Worm (Caenorhabditis elegans) whole organism, midembryonic: Measurements from ENCODE around the gene srh-241.

ENCODE experiments used
- T22C8.4 ChIP-seq: fragments of 200-800 bp; sonication (Bioruptor generic); IDR thresholded peaks from 2 replicates; pipeline ENCODE4 v1.3.6; 2022; ENCODE audit warnings: missing genetic modification characterization, missing compliant biosample characterization
- cog-1 ChIP-seq: sonication (generic microtip); optimal IDR thresholded peaks from 2 replicates; lab custom pipeline; 2016; ENCODE audit warnings: missing genetic modification characterization, missing compliant biosample characterization
- flt-1 ChIP-seq: fragments of 200-800 bp; sonication (Bioruptor generic); IDR thresholded peaks from 2 replicates; pipeline ENCODE4 v1.3.6; 2022; ENCODE audit warnings: missing genetic modification characterization, missing compliant biosample characterization
- klf-2 ChIP-seq: fragments of 200-800 bp; sonication (Bioruptor generic); conservative IDR thresholded peaks from 2 replicates; pipeline ENCODE4 v1.3.6; 2022; ENCODE audit warnings: missing genetic modification reagents, missing genetic modification characterization, missing compliant biosample characterization
- med-1 ChIP-seq: sonication (generic microtip); optimal IDR thresholded peaks from 2 replicates; lab custom pipeline; 2017; ENCODE audit warnings: missing genetic modification characterization, mild to moderate bottlenecking, missing compliant biosample characterization, antibody characterized with exemption, missing genetic modification reagents; ENCODE audit not compliant: insufficient read depth
- ref-1 ChIP-seq: fragments of 200-800 bp; sonication (Bioruptor generic); conservative IDR thresholded peaks from 2 replicates; pipeline ENCODE4 v1.3.6; 2022; ENCODE audit warnings: missing genetic modification reagents, missing genetic modification characterization, missing compliant biosample characterization
- tab-1 ChIP-seq: fragments of 200-800 bp; sonication (Bioruptor generic); IDR thresholded peaks from 2 replicates; pipeline ENCODE4 v1.3.6; 2022; ENCODE audit warnings: missing genetic modification characterization, missing compliant biosample characterization
- ztf-23 ChIP-seq: fragments of 200-800 bp; sonication (Bioruptor generic); IDR thresholded peaks from 2 replicates; pipeline ENCODE4 v1.3.6; 2022; ENCODE audit warnings: missing genetic modification reagents, missing genetic modification characterization, missing compliant biosample characterization
- ztf-29 ChIP-seq: fragments of 200-800 bp; sonication (Bioruptor generic); IDR thresholded peaks from 2 replicates; pipeline ENCODE4 v1.3.6; 2022; ENCODE audit warnings: missing genetic modification reagents, missing genetic modification characterization, missing compliant biosample characterization

Gene srh-241

DNA sequence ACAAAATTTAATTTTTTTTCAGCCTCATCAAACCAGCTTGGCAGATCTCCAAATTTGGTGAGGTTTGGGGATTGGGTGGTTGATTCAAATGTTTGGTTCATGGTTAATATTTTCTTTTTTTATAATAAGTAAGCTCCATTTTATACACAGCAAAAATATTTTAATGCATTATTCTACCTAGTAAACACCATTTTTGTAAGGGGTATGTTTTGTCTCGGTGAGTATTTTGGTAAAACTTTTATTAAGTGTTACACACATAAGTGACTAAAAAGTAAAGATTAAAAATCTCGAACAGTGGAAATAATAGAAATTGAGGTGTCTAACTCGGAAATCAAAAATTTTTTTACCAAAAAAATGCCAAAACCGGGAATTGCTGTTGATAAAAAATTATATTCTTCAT lies 19.3 kb upstream of the srh-241 start, which contains the start of gene srw-4:
TSS of gene srw-4 (minus strand) at position 101 of the 400 bp plus-strand sequence.
- TF ChIP-seq ref-1 (GFP tag; lab: Robert Waterston, UW): no peak
- no peak for TF ChIP-seq cog-1 (tag; lab: Kevin White, UChicago)
- no peak for TF ChIP-seq ztf-23
- TF ChIP-seq med-1 (GFP tag; lab: Kevin White, UChicago): no peak
- TF ChIP-seq T22C8.4: no peak
- no peak for TF ChIP-seq ztf-29
- no peak for TF ChIP-seq flt-1
- no peak for TF ChIP-seq klf-2 (GFP tag; lab: Robert Waterston, UW)
- no peak for TF ChIP-seq tab-1

ce11 chrV:2888265-2888664 lies 18.9 kb upstream of the srh-241 start:
- no peak for TF ChIP-seq ref-1 (GFP tag; lab: Robert Waterston, UW)
- no peak for TF ChIP-seq ztf-23
- no peak for TF ChIP-seq tab-1
- TF ChIP-seq klf-2 (GFP tag; lab: Robert Waterston, UW): no peak
- TF ChIP-seq T22C8.4: no peak
- no peak for TF ChIP-seq med-1 (GFP tag; lab: Kevin White, UChicago)
- TF ChIP-seq ztf-29: no peak
- no peak for TF ChIP-seq flt-1
- no peak for TF ChIP-seq cog-1 (tag; lab: Kevin White, UChicago)

ce11 chrV:2884411-2884810 lies 15.0 kb upstream of the srh-241 start, which contains the start of gene sre-24:
Gene sre-24, plus strand, starts transcription at chrV:2884711.
- TF ChIP-seq klf-2 (GFP tag; lab: Robert Waterston, UW) (no peak), ref-1 (GFP tag; lab: Robert Waterston, UW) (no peak), T22C8.4 (no peak), tab-1 (no peak), ztf-23 (no peak), cog-1 (tag; lab: Kevin White, UChicago) (no peak)

ce11 chrV:2883097-2883496 lies 13.7 kb upstream of the srh-241 start:
- no peak for TF ChIP-seq med-1 (GFP tag; lab: Kevin White, UChicago)
- TF ChIP-seq ztf-29: no peak
- TF ChIP-seq klf-2 (GFP tag; lab: Robert Waterston, UW): no peak
- no peak for TF ChIP-seq ref-1 (GFP tag; lab: Robert Waterston, UW)
- TF ChIP-seq tab-1: no peak
- no peak for TF ChIP-seq flt-1
- no peak for TF ChIP-seq cog-1 (tag; lab: Kevin White, UChicago)
- no peak for TF ChIP-seq ztf-23
- no peak for TF ChIP-seq T22C8.4

DNA sequence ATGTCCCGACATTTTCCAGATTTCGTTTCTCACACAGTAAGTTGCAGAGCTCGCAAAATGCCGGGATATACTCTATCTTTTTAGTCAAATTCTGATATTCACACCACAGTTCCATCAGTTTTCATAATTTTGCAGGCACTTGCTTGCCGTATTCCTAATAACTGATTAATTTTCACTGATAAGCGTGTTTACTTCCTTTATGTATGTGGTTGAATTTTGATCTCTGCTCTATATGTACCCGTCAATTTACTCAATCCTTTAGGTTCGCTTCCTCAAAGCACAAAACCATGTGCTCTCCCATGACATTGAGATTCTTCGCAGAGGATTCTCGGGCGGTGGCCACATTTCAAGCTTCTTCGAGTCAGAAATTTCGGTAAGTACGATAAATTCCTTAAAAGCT lies 12.2 kb upstream of the srh-241 start:
- TF ChIP-seq ztf-23: no peak
- TF ChIP-seq T22C8.4: no peak
- no peak for TF ChIP-seq klf-2 (GFP tag; lab: Robert Waterston, UW)
- no peak for TF ChIP-seq flt-1
- TF ChIP-seq med-1 (GFP tag; lab: Kevin White, UChicago): no peak
- TF ChIP-seq ref-1 (GFP tag; lab: Robert Waterston, UW): no peak
- TF ChIP-seq cog-1 (tag; lab: Kevin White, UChicago): no peak
- no peak for TF ChIP-seq tab-1
- no peak for TF ChIP-seq ztf-29

- no peak for TF ChIP-seq T22C8.4
- TF ChIP-seq flt-1: no peak
- TF ChIP-seq med-1 (GFP tag; lab: Kevin White, UChicago): no peak
- no peak for TF ChIP-seq ztf-29
- TF ChIP-seq ztf-23: no peak
- no peak for TF ChIP-seq tab-1
- TF ChIP-seq cog-1 (tag; lab: Kevin White, UChicago): no peak
- TF ChIP-seq ref-1 (GFP tag; lab: Robert Waterston, UW): no peak
- TF ChIP-seq klf-2 (GFP tag; lab: Robert Waterston, UW): no peak
Observed at ce11 chrV:2881016-2881415, 11.6 kb upstream of the srh-241 start, which contains the start of gene ifc-1. Gene ifc-1, plus strand, starts transcription at chrV:2881393.

DNA sequence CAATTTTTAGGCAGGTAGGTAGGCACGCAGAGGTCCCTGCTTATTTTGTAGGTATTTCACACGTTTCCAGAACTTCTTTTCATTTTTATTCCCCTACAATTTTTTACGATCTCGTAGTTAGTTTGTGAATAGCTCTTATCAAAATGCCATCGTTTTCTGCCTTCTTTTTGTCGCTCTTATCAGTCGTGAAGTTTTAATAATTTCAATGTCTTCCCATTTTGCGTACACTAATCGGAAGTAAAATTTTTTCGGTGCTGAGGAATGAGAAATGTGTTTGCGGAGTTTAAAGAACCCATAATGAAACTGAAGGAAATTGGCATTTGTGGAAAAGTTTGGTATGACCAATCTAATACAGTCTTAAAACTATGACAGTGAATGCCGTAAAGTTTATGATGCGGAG lies 11.0 kb upstream of the srh-241 start:
- no peak for TF ChIP-seq T22C8.4
- no peak for TF ChIP-seq ref-1 (GFP tag; lab: Robert Waterston, UW)
- no peak for TF ChIP-seq tab-1
- TF ChIP-seq cog-1 (tag; lab: Kevin White, UChicago): no peak
- no peak for TF ChIP-seq med-1 (GFP tag; lab: Kevin White, UChicago)
- TF ChIP-seq ztf-23: no peak
- no peak for TF ChIP-seq klf-2 (GFP tag; lab: Robert Waterston, UW)
- TF ChIP-seq ztf-29: no peak
- no peak for TF ChIP-seq flt-1

DNA sequence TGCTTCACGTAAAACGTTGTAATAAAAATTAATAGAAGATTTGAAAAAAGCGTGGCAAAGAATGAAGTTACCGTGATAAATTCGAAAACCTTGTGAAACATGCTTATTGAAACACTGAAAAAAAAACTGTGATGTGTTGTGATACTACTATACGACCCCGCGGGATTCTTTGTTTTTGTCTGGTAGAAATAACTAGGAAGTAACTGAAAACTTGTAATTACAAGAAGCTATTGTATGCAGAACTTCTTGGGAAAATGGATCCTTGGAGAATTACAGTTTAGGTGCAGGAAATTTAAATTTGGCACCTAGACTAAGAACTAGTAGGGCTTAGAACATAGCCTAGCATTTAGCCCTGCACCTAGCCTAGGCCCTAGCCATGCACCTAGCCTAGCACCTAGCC lies 10.4 kb upstream of the srh-241 start, which contains the start of gene str-39:
TSS of gene str-39 (minus strand) at position 101 of the 400 bp plus-strand sequence.
- TF ChIP-seq flt-1 (no peak), klf-2 (GFP tag; lab: Robert Waterston, UW) (no peak), T22C8.4 (no peak), ztf-23 (no peak)

ce11 chrV:2877509-2877908 lies 8.1 kb upstream of the srh-241 start, which contains the start of gene F37B4.10:
Gene F37B4.10, minus strand, starts transcription at chrV:2877609.
- TF ChIP-seq med-1 (GFP tag; lab: Kevin White, UChicago) (no peak), T22C8.4 (no peak), flt-1 (no peak), ref-1 (GFP tag; lab: Robert Waterston, UW) (no peak), tab-1 (no peak), klf-2 (GFP tag; lab: Robert Waterston, UW) (no peak), ztf-29 (no peak), cog-1 (tag; lab: Kevin White, UChicago) (no peak), ztf-23 (no peak)

DNA sequence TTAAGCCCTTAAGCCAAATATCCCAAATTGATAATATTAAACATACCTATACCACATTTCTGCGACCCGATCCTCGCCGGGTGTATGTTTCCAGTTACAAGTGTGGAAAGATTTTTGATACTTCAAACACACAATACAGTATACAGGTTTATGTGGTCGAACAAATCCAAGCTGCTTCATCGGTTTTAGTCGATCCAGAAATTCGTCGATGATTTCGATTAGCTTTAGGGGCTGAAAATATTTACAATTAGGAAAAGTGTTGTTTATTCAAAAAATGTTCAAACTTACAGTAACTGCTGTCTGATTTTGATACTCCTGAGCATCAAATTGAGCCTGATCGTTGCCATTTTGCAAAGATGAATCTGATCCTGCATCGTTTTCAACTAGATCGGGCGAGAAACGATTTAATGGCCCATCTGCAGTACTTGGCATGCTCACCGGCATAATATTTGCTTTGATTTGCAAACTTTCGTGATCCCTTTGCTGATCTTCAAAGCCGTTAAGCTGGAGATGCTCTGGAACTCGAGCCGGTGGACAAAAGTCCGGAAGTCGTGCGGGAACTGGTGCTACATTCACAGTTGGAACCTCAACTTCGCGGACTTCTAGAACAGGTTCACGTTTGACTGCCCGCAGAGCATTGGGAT lies 6.9 kb upstream of the srh-241 start:
- no peak for TF ChIP-seq med-1 (GFP tag; lab: Kevin White, UChicago)
- TF ChIP-seq flt-1: no peak
- TF ChIP-seq ztf-29: no peak
- TF ChIP-seq ztf-23: no peak
- no peak for TF ChIP-seq T22C8.4
- no peak for TF ChIP-seq cog-1 (tag; lab: Kevin White, UChicago)
- TF ChIP-seq ref-1 (GFP tag; lab: Robert Waterston, UW): no peak
- TF ChIP-seq tab-1: no peak
- no peak for TF ChIP-seq klf-2 (GFP tag; lab: Robert Waterston, UW)
